Worm (Caenorhabditis elegans) whole organism, midembryonic: ENCODE results near the gene tsn-1.

ENCODE experiments used
- T22C8.4 ChIP-seq: fragments of 200-800 bp; sonication (Bioruptor generic); IDR thresholded peaks from 2 replicates; pipeline ENCODE4 v1.3.6; 2022; ENCODE audit warnings: missing genetic modification characterization, missing compliant biosample characterization
- cog-1 ChIP-seq: sonication (generic microtip); optimal IDR thresholded peaks from 2 replicates; lab custom pipeline; 2016; ENCODE audit warnings: missing genetic modification characterization, missing compliant biosample characterization
- flt-1 ChIP-seq: fragments of 200-800 bp; sonication (Bioruptor generic); IDR thresholded peaks from 2 replicates; pipeline ENCODE4 v1.3.6; 2022; ENCODE audit warnings: missing genetic modification characterization, missing compliant biosample characterization
- klf-2 ChIP-seq: fragments of 200-800 bp; sonication (Bioruptor generic); conservative IDR thresholded peaks from 2 replicates; pipeline ENCODE4 v1.3.6; 2022; ENCODE audit warnings: missing genetic modification reagents, missing genetic modification characterization, missing compliant biosample characterization
- med-1 ChIP-seq: sonication (generic microtip); optimal IDR thresholded peaks from 2 replicates; lab custom pipeline; 2017; ENCODE audit warnings: missing genetic modification characterization, mild to moderate bottlenecking, missing compliant biosample characterization, antibody characterized with exemption, missing genetic modification reagents; ENCODE audit not compliant: insufficient read depth
- ref-1 ChIP-seq: fragments of 200-800 bp; sonication (Bioruptor generic); conservative IDR thresholded peaks from 2 replicates; pipeline ENCODE4 v1.3.6; 2022; ENCODE audit warnings: missing genetic modification reagents, missing genetic modification characterization, missing compliant biosample characterization
- tab-1 ChIP-seq: fragments of 200-800 bp; sonication (Bioruptor generic); IDR thresholded peaks from 2 replicates; pipeline ENCODE4 v1.3.6; 2022; ENCODE audit warnings: missing genetic modification characterization, missing compliant biosample characterization
- ztf-23 ChIP-seq: fragments of 200-800 bp; sonication (Bioruptor generic); IDR thresholded peaks from 2 replicates; pipeline ENCODE4 v1.3.6; 2022; ENCODE audit warnings: missing genetic modification reagents, missing genetic modification characterization, missing compliant biosample characterization
- ztf-29 ChIP-seq: fragments of 200-800 bp; sonication (Bioruptor generic); IDR thresholded peaks from 2 replicates; pipeline ENCODE4 v1.3.6; 2022; ENCODE audit warnings: missing genetic modification reagents, missing genetic modification characterization, missing compliant biosample characterization

tsn-1 gene

ce11 chrII:4739984-4740462 lies 33.4 kb downstream of the tsn-1 start, which contains the start of gene eas-1:
Gene eas-1 (plus strand): TSS chrII:4740412.
- no peak for TF ChIP-seq ztf-29 (GFP tag; lab: Robert Waterston, UW)
- TF ChIP-seq tab-1 (GFP tag; lab: Robert Waterston, UW): peak; percentile 21; the same call in 1 of the 2 replicates
- TF ChIP-seq klf-2 (GFP tag; lab: Robert Waterston, UW): peak; percentile 62; the same call in 1 of the 2 replicates
- peak; percentile 68 for TF ChIP-seq flt-1 (GFP tag; lab: Robert Waterston, UW)
- TF ChIP-seq cog-1 (tag; lab: Kevin White, UChicago): no peak
- no peak for TF ChIP-seq ref-1
- TF ChIP-seq ztf-23 (GFP tag; lab: Robert Waterston, UW): no peak
- no peak for TF ChIP-seq T22C8.4 (GFP tag; lab: Robert Waterston, UW)
- no peak for TF ChIP-seq med-1 (GFP tag; lab: Kevin White, UChicago)

- TF ChIP-seq ztf-23 (GFP tag; lab: Robert Waterston, UW): no peak
- no peak for TF ChIP-seq ztf-29 (GFP tag; lab: Robert Waterston, UW)
- no peak for TF ChIP-seq cog-1 (tag; lab: Kevin White, UChicago)
- TF ChIP-seq tab-1 (GFP tag; lab: Robert Waterston, UW): no peak
- TF ChIP-seq flt-1 (GFP tag; lab: Robert Waterston, UW): no peak
- no peak for TF ChIP-seq klf-2 (GFP tag; lab: Robert Waterston, UW)
- TF ChIP-seq ref-1: no peak
- no peak for TF ChIP-seq T22C8.4 (GFP tag; lab: Robert Waterston, UW)
- no peak for TF ChIP-seq med-1 (GFP tag; lab: Kevin White, UChicago)
Observed at ce11 chrII:4741527-4742187, 35.0 kb downstream of the tsn-1 start, which contains the start of gene acs-11. Gene acs-11 (plus strand): TSS chrII:4742137.

ce11 chrII:4745281-4745680 lies 38.7 kb downstream of the tsn-1 start:
- TF ChIP-seq cog-1 (tag; lab: Kevin White, UChicago): no peak
- no peak for TF ChIP-seq flt-1 (GFP tag; lab: Robert Waterston, UW)
- no peak for TF ChIP-seq klf-2 (GFP tag; lab: Robert Waterston, UW)
- no peak for TF ChIP-seq ztf-29 (GFP tag; lab: Robert Waterston, UW)
- TF ChIP-seq T22C8.4 (GFP tag; lab: Robert Waterston, UW): no peak
- TF ChIP-seq tab-1 (GFP tag; lab: Robert Waterston, UW): no peak
- no peak for TF ChIP-seq ztf-23 (GFP tag; lab: Robert Waterston, UW)

- TF ChIP-seq T22C8.4 (GFP tag; lab: Robert Waterston, UW) (no peak), ztf-29 (GFP tag; lab: Robert Waterston, UW) (no peak), cog-1 (tag; lab: Kevin White, UChicago) (no peak), flt-1 (GFP tag; lab: Robert Waterston, UW) (no peak), ref-1 (no peak), klf-2 (GFP tag; lab: Robert Waterston, UW) (no peak), ztf-23 (GFP tag; lab: Robert Waterston, UW) (no peak), tab-1 (GFP tag; lab: Robert Waterston, UW) (no peak)
Observed at ce11 chrII:4747063-4747462, 40.4 kb downstream of the tsn-1 start.

- TF ChIP-seq flt-1 (GFP tag; lab: Robert Waterston, UW): no peak
- no peak for TF ChIP-seq klf-2 (GFP tag; lab: Robert Waterston, UW)
Observed at ce11 chrII:4747697-4748096, 41.1 kb downstream of the tsn-1 start.

- TF ChIP-seq med-1 (GFP tag; lab: Kevin White, UChicago) (no peak), ztf-23 (GFP tag; lab: Robert Waterston, UW) (no peak), klf-2 (GFP tag; lab: Robert Waterston, UW) (no peak), ref-1 (no peak), ztf-29 (GFP tag; lab: Robert Waterston, UW) (no peak)
Observed at ce11 chrII:4748374-4748773, 41.8 kb downstream of the tsn-1 start.

ce11 chrII:4749581-4749980 lies 43.0 kb downstream of the tsn-1 start, which contains the start of gene F41C3.2:
Gene F41C3.2 (plus strand): TSS chrII:4749968.
- no peak for TF ChIP-seq klf-2 (GFP tag; lab: Robert Waterston, UW)
- TF ChIP-seq tab-1 (GFP tag; lab: Robert Waterston, UW): no peak
- no peak for TF ChIP-seq ztf-29 (GFP tag; lab: Robert Waterston, UW)
- TF ChIP-seq cog-1 (tag; lab: Kevin White, UChicago): no peak
- TF ChIP-seq ztf-23 (GFP tag; lab: Robert Waterston, UW): no peak
- TF ChIP-seq med-1 (GFP tag; lab: Kevin White, UChicago): no peak
- no peak for TF ChIP-seq flt-1 (GFP tag; lab: Robert Waterston, UW)
- no peak for TF ChIP-seq T22C8.4 (GFP tag; lab: Robert Waterston, UW)
- no peak for TF ChIP-seq ref-1

ce11 chrII:4752257-4752728 lies 45.7 kb downstream of the tsn-1 start, which contains the start of gene F41C3.1:
Gene F41C3.1 (plus strand): TSS chrII:4752307.
- TF ChIP-seq ref-1: no peak
- no peak for TF ChIP-seq cog-1 (tag; lab: Kevin White, UChicago)
- TF ChIP-seq ztf-29 (GFP tag; lab: Robert Waterston, UW): no peak
- no peak for TF ChIP-seq ztf-23 (GFP tag; lab: Robert Waterston, UW)
- no peak for TF ChIP-seq flt-1 (GFP tag; lab: Robert Waterston, UW)
- TF ChIP-seq med-1 (GFP tag; lab: Kevin White, UChicago): no peak
- no peak for TF ChIP-seq tab-1 (GFP tag; lab: Robert Waterston, UW)
- no peak for TF ChIP-seq T22C8.4 (GFP tag; lab: Robert Waterston, UW)
- TF ChIP-seq klf-2 (GFP tag; lab: Robert Waterston, UW): no peak

- TF ChIP-seq cog-1 (tag; lab: Kevin White, UChicago) (no peak), ztf-29 (GFP tag; lab: Robert Waterston, UW) (no peak), tab-1 (GFP tag; lab: Robert Waterston, UW) (no peak), ztf-23 (GFP tag; lab: Robert Waterston, UW) (no peak), T22C8.4 (GFP tag; lab: Robert Waterston, UW) (no peak), flt-1 (GFP tag; lab: Robert Waterston, UW) (no peak), klf-2 (GFP tag; lab: Robert Waterston, UW) (no peak), med-1 (GFP tag; lab: Kevin White, UChicago) (no peak)
Observed at ce11 chrII:4753133-4753532, 46.5 kb downstream of the tsn-1 start, which contains the start of gene C27D9.1. Gene C27D9.1 (plus strand): TSS chrII:4753413.
